Worm (Caenorhabditis elegans) whole organism, L4 larva: ENCODE data around the gene F27E5.5.

Experiments
- aha-1 ChIP-seq: fragments of 150-350 bp; peaks from one replicate; lab custom pipeline; 2014; ENCODE audit warnings: missing biosample characterization, missing genetic modification characterization
- ama-1 ChIP-seq: fragments of 150-350 bp; optimal IDR thresholded peaks from 2 replicates; lab custom pipeline; 2014; ENCODE audit warnings: inconsistent platforms, mixed read lengths
- dve-1 ChIP-seq: sonication (generic microtip); optimal IDR thresholded peaks from 2 replicates; lab custom pipeline; 2017; ENCODE audit warnings: antibody characterized with exemption, mild to moderate bottlenecking, missing genetic modification characterization, missing compliant biosample characterization; ENCODE audit not compliant: insufficient read depth
- fos-1 ChIP-seq: fragments of 150-350 bp; optimal IDR thresholded peaks from 2 replicates; lab custom pipeline; 2014; ENCODE audit warnings: missing biosample characterization, missing genetic modification characterization
- hlh-11 ChIP-seq: fragments of 200-800 bp; sonication (Bioruptor generic); optimal IDR thresholded peaks from 2 replicates; lab custom pipeline; 2018; ENCODE audit warnings: mild to moderate bottlenecking, missing genetic modification characterization, missing compliant biosample characterization
- pha-4 ChIP-seq, 2 experiments: fragments of 150-350 bp in 1 of 2; fragments of 200-800 bp in 1 of 2; sonication (Bioruptor generic) in 1 of 2; IDR thresholded peaks in 1 of 2; optimal IDR thresholded peaks in 1 of 2; 2 replicates each; pipeline versions ENCODE4 v1.3.6 to Lab custom; 2014 to 2022; ENCODE audit warnings: missing genetic modification characterization in 2 of 2, missing genetic modification reagents in 2 of 2, missing biosample characterization in 1 of 2, missing compliant biosample characterization in 1 of 2
- set-16 ChIP-seq: fragments of 200-800 bp; sonication (Bioruptor generic); IDR thresholded peaks from 2 replicates; pipeline ENCODE4 v1.3.6; 2022; ENCODE audit warnings: missing genetic modification reagents, missing genetic modification characterization, missing compliant biosample characterization
- unc-39 ChIP-seq: sonication (generic microtip); optimal IDR thresholded peaks from 2 replicates; lab custom pipeline; 2017; ENCODE audit warnings: missing biosample characterization, missing genetic modification characterization
- unc-62 ChIP-seq, 3 experiments: fragments of 150-350 bp in 1 of 3; sonication (generic microtip); optimal IDR thresholded peaks in 2 of 3; peaks in 1 of 3; 1 replicate in 1 of 3; 2 replicates in 2 of 3; lab custom pipeline; 2014 to 2017; ENCODE audit warnings: missing biosample characterization in 3 of 3, missing genetic modification characterization in 3 of 3, missing genetic modification reagents in 3 of 3, missing genotype in 1 of 3
- zag-1 ChIP-seq: fragments of 150-350 bp; optimal IDR thresholded peaks from 2 replicates; lab custom pipeline; 2014; ENCODE audit warnings: missing biosample characterization, missing genetic modification characterization
- ztf-11 ChIP-seq: fragments of 150-350 bp; optimal IDR thresholded peaks from 2 replicates; lab custom pipeline; 2014; ENCODE audit warnings: missing biosample characterization, missing genetic modification characterization

- TF ChIP-seq aha-1 (no peak), hlh-11 (tag; lab: Kevin White, UChicago) (no peak), pha-4 (GFP tag; IDR thresholded peaks at IDR 0.05; lab: Robert Waterston, UW) (no peak), pha-4 (tag; optimal IDR thresholded peaks at IDR 0.05; lab: Kevin White, UChicago) (no peak), ztf-11 (tag; lab: Kevin White, UChicago) (no peak), zag-1 (tag; lab: Kevin White, UChicago) (no peak), unc-62 (GFP tag; optimal IDR thresholded peaks at IDR 0.05 in 1 of 2; lab: Kevin White, UChicago) (no peak), unc-62 (tag; optimal IDR thresholded peaks at IDR 0.05; lab: Kevin White, UChicago) (no peak), dve-1 (tag; lab: Kevin White, UChicago) (no peak), ama-1 (lab: Kevin White, UChicago) (no peak), fos-1 (tag; lab: Kevin White, UChicago) (no peak), unc-39 (tag; lab: Kevin White, UChicago) (no peak), set-16 (no peak)
Observed at ce11 chrII:10162785-10163184, 31.1 kb upstream of the F27E5.5 start.
